Worm (Caenorhabditis elegans) whole organism, L1 larva: ENCODE data around the gene atf-2.

ENCODE experiments used
- ceh-82 ChIP-seq, 3 experiments: fragments of 150-350 bp in 1 of 3; sonication (generic microtip) in 2 of 3; optimal IDR thresholded peaks; 2 replicates each; lab custom pipeline; 2014 to 2017; ENCODE audit warnings: missing biosample characterization in 3 of 3, missing genetic modification characterization in 3 of 3
- elt-3 ChIP-seq, 6 experiments: fragments of 150-350 bp in 1 of 6; sonication (generic microtip); optimal IDR thresholded peaks; 2 replicates each; lab custom pipeline; 2017 to 2018; ENCODE audit warnings: missing biosample characterization in 6 of 6, missing genetic modification characterization in 6 of 6, inconsistent platforms in 1 of 6
- fkh-10 ChIP-seq: sonication (generic microtip); optimal IDR thresholded peaks from 2 replicates; lab custom pipeline; 2017; ENCODE audit warnings: missing biosample characterization, missing genetic modification reagents, missing genetic modification characterization
- grh-1 ChIP-seq: fragments of 200-800 bp; sonication (Bioruptor generic); IDR thresholded peaks from 2 replicates; pipeline ENCODE4 v1.3.6; 2022; ENCODE audit warnings: missing genetic modification reagents, missing genetic modification characterization, missing compliant biosample characterization
- lin-39 ChIP-seq: fragments of 150-350 bp; optimal IDR thresholded peaks from 2 replicates; lab custom pipeline; 2014; ENCODE audit warnings: missing biosample characterization, missing genetic modification reagents, missing genetic modification characterization
- snpc-4 ChIP-seq: fragments of 150-350 bp; optimal IDR thresholded peaks from 2 replicates; lab custom pipeline; 2014; ENCODE audit warnings: missing biosample characterization, missing genetic modification characterization
- unc-62 ChIP-seq: fragments of 150-350 bp; optimal IDR thresholded peaks from 2 replicates; lab custom pipeline; 2014; ENCODE audit warnings: missing biosample characterization, missing genetic modification reagents, missing genetic modification characterization

DNA sequence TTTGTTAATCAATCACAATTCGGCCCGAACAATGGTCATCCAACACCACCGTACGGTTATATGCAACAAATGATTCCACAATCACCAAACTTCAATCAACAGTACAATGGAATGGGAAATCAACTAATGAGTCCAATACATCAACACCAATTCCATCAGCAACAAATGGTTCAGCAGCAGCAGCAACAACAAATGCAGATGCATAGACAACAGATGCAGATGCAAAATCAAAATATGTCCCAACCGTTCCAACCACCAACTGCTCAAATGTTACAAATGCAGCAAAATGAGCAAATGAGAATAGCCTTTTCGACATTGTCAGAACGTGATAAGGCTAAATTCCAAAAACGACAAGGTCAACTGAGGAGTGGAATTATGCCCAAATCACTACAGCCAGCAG is 24.7 kb downstream of the atf-2 start:
- TF ChIP-seq ceh-82 (tag; optimal IDR thresholded peaks at IDR 0.05; lab: Kevin White, UChicago): no peak
- no peak for TF ChIP-seq lin-39 (tag; lab: Kevin White, UChicago)
- TF ChIP-seq snpc-4 (tag; lab: Kevin White, UChicago): no peak
- TF ChIP-seq unc-62 (GFP tag; lab: Kevin White, UChicago): no peak
- no peak for TF ChIP-seq fkh-10
- no peak for TF ChIP-seq elt-3 (tag; optimal IDR thresholded peaks at IDR 0.05; lab: Kevin White, UChicago)
- TF ChIP-seq grh-1: no peak
